Worm (Caenorhabditis elegans) whole organism, L1 larva: ENCODE measurements around the gene npp-5.

ENCODE experiments used
- alr-1 ChIP-seq: fragments of 200-800 bp; sonication (Bioruptor generic); optimal IDR thresholded peaks from 2 replicates; lab custom pipeline; 2018; ENCODE audit warnings: borderline replicate concordance, mild to moderate bottlenecking, missing genetic modification characterization, missing compliant biosample characterization
- ceh-82 ChIP-seq, 3 experiments: fragments of 150-350 bp in 1 of 3; sonication (generic microtip) in 2 of 3; optimal IDR thresholded peaks; 2 replicates each; lab custom pipeline; 2014 to 2017; ENCODE audit warnings: missing biosample characterization in 3 of 3, missing genetic modification characterization in 3 of 3
- fos-1 ChIP-seq: fragments of 150-350 bp; optimal IDR thresholded peaks from 2 replicates; lab custom pipeline; 2014; ENCODE audit warnings: missing biosample characterization, missing genetic modification characterization
- hlh-17 ChIP-seq: fragments of 200-800 bp; sonication (Bioruptor generic); optimal IDR thresholded peaks from 2 replicates; lab custom pipeline; 2018; ENCODE audit warnings: missing genetic modification characterization, mild to moderate bottlenecking, missing compliant biosample characterization, moderate library complexity, borderline replicate concordance
- jun-1 ChIP-seq: fragments of 150-350 bp; optimal IDR thresholded peaks from 2 replicates; lab custom pipeline; 2014; ENCODE audit warnings: missing biosample characterization, missing genetic modification reagents, missing genetic modification characterization
- lin-39 ChIP-seq: fragments of 150-350 bp; optimal IDR thresholded peaks from 2 replicates; lab custom pipeline; 2014; ENCODE audit warnings: missing biosample characterization, missing genetic modification reagents, missing genetic modification characterization
- nhr-19 ChIP-seq: fragments of 200-800 bp; sonication (Bioruptor generic); conservative IDR thresholded peaks from 2 replicates; pipeline ENCODE4 v1.3.6; 2022; ENCODE audit warnings: missing genetic modification characterization, missing compliant biosample characterization
- nhr-76 ChIP-seq: sonication (generic microtip); optimal IDR thresholded peaks from 2 replicates; lab custom pipeline; 2017; ENCODE audit warnings: missing biosample characterization, missing genetic modification characterization
- skn-1 ChIP-seq: fragments of 150-350 bp; optimal IDR thresholded peaks from 2 replicates; lab custom pipeline; 2014; ENCODE audit warnings: missing biosample characterization, missing genetic modification characterization

DNA sequence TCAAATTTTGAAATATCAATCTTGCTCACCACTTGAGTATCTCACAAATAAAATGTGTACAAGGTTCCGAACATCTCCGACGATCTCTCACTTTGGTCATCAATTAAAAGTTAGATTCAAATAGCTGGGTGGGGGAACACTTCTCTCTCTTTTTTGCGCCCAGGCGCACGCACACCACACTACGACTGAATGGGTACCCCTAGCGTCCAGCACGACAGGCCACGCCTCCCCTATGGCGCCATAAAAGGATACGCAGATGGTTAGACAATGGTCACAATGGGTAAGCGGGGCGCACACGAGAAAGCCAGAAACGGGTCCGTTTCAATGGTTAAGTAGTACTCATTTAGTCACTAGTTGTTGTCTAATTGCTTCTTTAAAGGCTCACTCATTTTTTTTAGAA is 30.3 kb upstream of the npp-5 start:
- TF ChIP-seq nhr-19 (GFP tag; lab: Robert Waterston, UW) (no peak), ceh-82 (tag; optimal IDR thresholded peaks at IDR 0.05; lab: Kevin White, UChicago) (no peak), nhr-76 (no peak), alr-1 (tag; lab: Kevin White, UChicago) (no peak), skn-1 (tag; lab: Kevin White, UChicago) (no peak), jun-1 (tag; lab: Kevin White, UChicago) (no peak), hlh-17 (GFP tag; lab: Kevin White, UChicago) (no peak), fos-1 (no peak), lin-39 (tag; lab: Kevin White, UChicago) (no peak)
